Worm (Caenorhabditis elegans): ENCODE data around the gene dop-4.

DNA sequence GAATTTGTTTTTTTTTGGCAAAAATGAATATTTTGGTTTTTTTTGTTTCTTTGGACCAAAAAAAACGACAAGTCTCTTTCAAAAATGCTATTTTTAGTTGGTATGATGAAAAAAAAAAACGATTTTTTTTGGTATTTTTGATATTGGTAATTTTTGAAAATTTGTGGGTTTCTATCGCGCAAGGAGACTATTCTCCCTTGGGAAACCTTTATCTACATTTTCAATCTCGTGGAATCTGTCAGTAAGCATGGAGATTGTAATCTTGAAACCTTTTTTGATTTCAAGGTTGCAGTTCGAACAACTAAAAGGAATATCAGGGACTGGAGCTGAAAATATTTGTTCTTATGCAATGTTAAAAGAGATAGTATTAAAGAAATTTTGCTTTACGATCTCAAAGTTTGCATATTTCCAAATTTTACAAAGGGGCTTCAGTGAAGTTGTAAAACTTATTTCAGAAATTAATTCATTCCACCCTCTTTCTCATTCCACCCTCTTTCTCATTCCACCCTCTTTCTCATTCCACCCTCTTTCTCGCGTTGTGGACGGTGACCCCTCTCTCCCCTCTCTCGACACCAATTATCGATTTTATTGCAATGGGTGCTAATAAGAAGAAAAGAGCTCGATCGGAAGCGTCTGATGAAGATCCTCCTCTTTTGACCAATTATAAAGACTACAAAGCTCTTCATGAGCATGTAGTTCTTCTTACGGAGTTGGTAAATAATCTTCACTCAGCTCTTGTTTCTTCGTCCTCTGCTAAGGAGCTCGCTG lies 44.0 kb downstream of the dop-4 start:
- no peak for TF ChIP-seq mdl-1 (tag; optimal IDR thresholded peaks at IDR 0.05)
- no peak for TF ChIP-seq lin-11 (tag; optimal IDR thresholded peaks at IDR 0.05)
- TF ChIP-seq ztf-4 (tag; optimal IDR thresholded peaks at IDR 0.05) = no peak
- no peak for TF ChIP-seq sma-9 (GFP tag; optimal IDR thresholded peaks at IDR 0.05)
- no peak for TF ChIP-seq sma-9 (tag; optimal IDR thresholded peaks at IDR 0.05)
- no peak for TF ChIP-seq snpc-4 (tag; optimal IDR thresholded peaks at IDR 0.05)
- no peak for TF ChIP-seq blmp-1 (tag; optimal IDR thresholded peaks at IDR 0.05; ENCODE audit: insufficient read depth)
- no peak for TF ChIP-seq ztf-11 (tag; optimal IDR thresholded peaks at IDR 0.05)
- peak; percentile 22 to 37 for TF ChIP-seq lsy-2 (tag; optimal IDR thresholded peaks at IDR 0.05)
- TF ChIP-seq unc-39 (tag; optimal IDR thresholded peaks at IDR 0.05) = no peak
- no peak for TF ChIP-seq nhr-6 (tag; optimal IDR thresholded peaks at IDR 0.05)
- TF ChIP-seq crh-2 (tag; optimal IDR thresholded peaks at IDR 0.05) = peak; percentile 46

All from whole organism, L2 larva.